Fruit fly (Drosophila melanogaster): ENCODE measurements around the gene CG12316.
A peak's percentile ranks its signal among the peaks of the same experiment; 100 is the strongest.

Gene CG12316

dm6 chr3L:15171769-15172403, 35.2 kb upstream of the CG12316 start (continued):
- no peak for TF ChIP-seq CG43689 (GFP tag; IDR thresholded peaks at IDR 0.05)
- no peak for TF ChIP-seq CG33557 (GFP tag; optimal IDR thresholded peaks at IDR 0.05)
- no peak for TF ChIP-seq CG3407 (GFP tag; optimal IDR thresholded peaks at IDR 0.05)
- no peak for TF ChIP-seq CG17612 (GFP tag; IDR thresholded peaks at IDR 0.05)
- TF ChIP-seq CG8359 (GFP tag; optimal IDR thresholded peaks at IDR 0.05; ENCODE audit: borderline replicate concordance), result no peak
- TF ChIP-seq CG2116 (GFP tag; optimal IDR thresholded peaks at IDR 0.05), result no peak
- no peak for TF ChIP-seq CG3163 (GFP tag; optimal IDR thresholded peaks at IDR 0.05)
- peak; percentile 1 for TF ChIP-seq tin (GFP tag; optimal IDR thresholded peaks at IDR 0.05)
- no peak for TF ChIP-seq CG4707 (GFP tag; optimal IDR thresholded peaks at IDR 0.05)
- TF ChIP-seq CG2199 (GFP tag; IDR thresholded peaks at IDR 0.05), result 0 out of 3 replicates have a peak, but pooled peaks have one; percentile 45
- TF ChIP-seq lab (GFP tag; optimal IDR thresholded peaks at IDR 0.05), result peak; percentile 33
- TF ChIP-seq Hr51 (GFP tag; optimal IDR thresholded peaks at IDR 0.05), result peak in 1 of 2 experiments; percentile 22
- TF ChIP-seq CG32532 (GFP tag; IDR thresholded peaks at IDR 0.05), result no peak

dm6 chr3L:15169795-15170194, 33.1 kb upstream of the CG12316 start:
- no peak for TF ChIP-seq her (GFP tag; optimal IDR thresholded peaks at IDR 0.05)
- no peak for TF ChIP-seq odd (GFP tag; optimal IDR thresholded peaks at IDR 0.05)
- TF ChIP-seq onecut (GFP tag; IDR thresholded peaks at IDR 0.05), result no peak
- TF ChIP-seq otp (GFP tag; IDR thresholded peaks at IDR 0.05), result 0 out of 3 replicates have a peak, but pooled peaks have one; percentile 11
- no peak for TF ChIP-seq CG1233 (GFP tag; optimal IDR thresholded peaks at IDR 0.05)
- no peak for TF ChIP-seq CG13296 (GFP tag; optimal IDR thresholded peaks at IDR 0.05)
- no peak for TF ChIP-seq CG2120 (GFP tag; optimal IDR thresholded peaks at IDR 0.05)
- no peak for TF ChIP-seq CG16779 (GFP tag; IDR thresholded peaks at IDR 0.05)
- peak in 1 of 2 experiments; percentile 52 for TF ChIP-seq Hr78 (GFP tag; optimal IDR thresholded peaks at IDR 0.05)
- TF ChIP-seq CG12659 (GFP tag; optimal IDR thresholded peaks at IDR 0.05), result no peak
- TF ChIP-seq tap (tag; optimal IDR thresholded peaks at IDR 0.05), result no peak
- no peak for TF ChIP-seq HmgZ (tag; optimal IDR thresholded peaks at IDR 0.05)
- TF ChIP-seq CG11456 (GFP tag; IDR thresholded peaks at IDR 0.05), result 0 out of 3 replicates have a peak, but pooled peaks have one; percentile 51
- TF ChIP-seq CG2129 (GFP tag; IDR thresholded peaks at IDR 0.05; ENCODE audit: partially characterized antibody), result no peak
- TF ChIP-seq Gsc (GFP tag; IDR thresholded peaks at IDR 0.05), result no peak
- no peak for TF ChIP-seq CG3281 (GFP tag; optimal IDR thresholded peaks at IDR 0.05)
- no peak for TF ChIP-seq gfzf (GFP tag; optimal IDR thresholded peaks at IDR 0.05)
- TF ChIP-seq lmd (GFP tag; IDR thresholded peaks at IDR 0.05), result 0 out of 2 replicates have a peak, but pooled peaks have one; percentile 14
- no peak for TF ChIP-seq CG12391 (tag; optimal IDR thresholded peaks at IDR 0.05)
- TF ChIP-seq seq (GFP tag; IDR thresholded peaks at IDR 0.05), result no peak
- TF ChIP-seq CG3838 (GFP tag; optimal IDR thresholded peaks at IDR 0.05), result no peak
- no peak for TF ChIP-seq CG17912 (GFP tag; optimal IDR thresholded peaks at IDR 0.05)
- no peak for TF ChIP-seq CG10274 (GFP tag; optimal IDR thresholded peaks at IDR 0.05)
- no peak for TF ChIP-seq CG13424 (tag; optimal IDR thresholded peaks at IDR 0.05)
- no peak for TF ChIP-seq vnd (GFP tag; IDR thresholded peaks at IDR 0.05; ENCODE audit: partially characterized antibody)
- TF ChIP-seq cwo (GFP tag; optimal IDR thresholded peaks at IDR 0.05), result no peak
- no peak for TF ChIP-seq scrt (GFP tag; optimal IDR thresholded peaks at IDR 0.05)
- TF ChIP-seq CG7556 (GFP tag; optimal IDR thresholded peaks at IDR 0.05), result no peak
- TF ChIP-seq HLH3B (GFP tag; IDR thresholded peaks at IDR 0.05), result no peak
- TF ChIP-seq Oli (tag; optimal IDR thresholded peaks at IDR 0.05), result no peak
- TF ChIP-seq Atf6 (GFP tag; IDR thresholded peaks at IDR 0.05), result no peak
- TF ChIP-seq CG12071 (GFP tag; optimal IDR thresholded peaks at IDR 0.05), result no peak
- TF ChIP-seq CTCF (GFP tag; optimal IDR thresholded peaks at IDR 0.05), result no peak
- no peak for TF ChIP-seq sima (GFP tag; optimal IDR thresholded peaks at IDR 0.05)
- TF ChIP-seq Nf-YA (GFP tag; IDR thresholded peaks at IDR 0.05), result no peak
- no peak for TF ChIP-seq CG10431 (GFP tag; optimal IDR thresholded peaks at IDR 0.05)
